Fruit fly (Drosophila melanogaster) whole organism, wandering third instar larva: ENCODE results near the gene CG12288.

ENCODE experiments used
- Abd-B ChIP-seq: fragments of >200 bp; optimal IDR thresholded peaks from 2 replicates; lab custom pipeline; 2017; ENCODE audit warnings: missing biosample characterization, missing genetic modification characterization
- CrebA ChIP-seq: fragments of 200-800 bp; sonication (Bioruptor generic); optimal IDR thresholded peaks from 2 replicates; lab custom pipeline; 2016; ENCODE audit warnings: missing biosample characterization, mild to moderate bottlenecking, missing genetic modification characterization, borderline replicate concordance
- HLH106 ChIP-seq: fragments of 200-800 bp; optimal IDR thresholded peaks from 3 replicates; lab custom pipeline; 2019; ENCODE audit warnings: missing biosample characterization, mild to moderate bottlenecking, missing genetic modification characterization, moderate library complexity
- Hr83 ChIP-seq: fragments of 200-300 bp; sonication (Bioruptor generic); optimal IDR thresholded peaks from 2 replicates; lab custom pipeline; 2016; ENCODE audit warnings: missing biosample characterization, mild to moderate bottlenecking, missing genetic modification characterization, moderate library complexity; ENCODE audit not compliant: poor library complexity, severe bottlenecking
- Sp1 ChIP-seq: fragments of 200-800 bp; sonication (Bioruptor generic); optimal IDR thresholded peaks from 3 replicates; lab custom pipeline; 2019; ENCODE audit warnings: missing biosample characterization, mild to moderate bottlenecking, missing genetic modification characterization, moderate library complexity
- h ChIP-seq: fragments of 200-800 bp; sonication (Bioruptor generic); optimal IDR thresholded peaks from 3 replicates; lab custom pipeline; 2016; ENCODE audit warnings: missing biosample characterization, mild to moderate bottlenecking, missing genetic modification characterization
- usp ChIP-seq: fragments of >200 bp; optimal IDR thresholded peaks from 2 replicates; lab custom pipeline; 2017; ENCODE audit warnings: missing biosample characterization, missing genetic modification characterization

dm6 chr2L:16889608-16890007, 12.4 kb downstream of the CG12288 start, which contains the start of gene CG42556:
- TF ChIP-seq CrebA (GFP tag; lab: Kevin White, UChicago) (no peak), Sp1 (GFP tag; lab: Kevin White, UChicago) (no peak), HLH106 (tag; lab: Kevin White, UChicago) (no peak), Hr83 (GFP tag; lab: Kevin White, UChicago) (no peak), Abd-B (GFP tag; lab: Kevin White, UChicago) (no peak), h (no peak), usp (GFP tag; lab: Kevin White, UChicago) (no peak)
